Worm (Caenorhabditis elegans): ENCODE results near the gene mob-4.

Gene mob-4

DNA sequence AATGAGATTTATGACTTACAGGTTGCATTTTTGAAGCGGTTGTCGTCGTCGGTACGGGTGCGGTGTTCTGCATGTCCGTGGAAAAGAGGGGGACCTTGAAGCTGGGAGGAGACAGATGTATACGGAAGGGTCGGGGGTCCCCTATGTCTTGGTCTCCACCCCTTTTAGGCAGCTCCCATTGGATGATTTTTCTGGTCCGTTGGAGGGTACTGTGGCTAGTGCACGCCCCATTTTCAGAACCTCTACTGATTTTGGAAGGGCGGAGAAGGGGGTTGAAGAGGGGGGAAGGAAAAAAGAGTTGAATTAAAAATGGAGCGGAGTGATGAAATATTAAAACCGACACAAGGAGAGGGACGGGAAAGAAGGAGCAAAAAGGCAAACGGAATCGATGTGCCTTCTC is 8.7 kb upstream of the mob-4 start, which contains the start of gene unc-86 (continued):
- TF ChIP-seq snpc-1.1 (tag; optimal IDR thresholded peaks at IDR 0.05; ENCODE audit: insufficient read depth) = no peak

DNA sequence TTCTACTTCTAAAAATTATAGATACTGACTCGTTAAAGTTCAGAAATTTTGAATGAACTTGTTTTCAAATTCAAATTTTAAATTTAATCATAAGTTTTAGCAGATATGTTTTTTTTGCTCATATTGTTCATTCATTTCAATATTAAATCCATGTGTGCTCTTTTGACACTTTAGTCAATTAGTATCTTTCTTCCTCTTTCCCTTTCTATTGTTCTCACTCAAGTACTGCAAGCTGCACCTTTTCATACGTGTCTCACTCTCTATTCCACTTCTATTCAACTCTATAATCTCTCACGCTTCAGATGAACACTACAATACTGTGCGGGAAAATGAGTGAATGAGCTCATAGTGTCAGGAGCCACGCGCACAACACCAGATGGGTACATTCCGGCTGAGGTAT is 7.0 kb upstream of the mob-4 start, which contains the start of gene C30A5.16:
Gene C30A5.16, plus strand, starts transcription at position 301 of the 400 bp plus-strand sequence.
- no peak for TF ChIP-seq hmg-1.2 (GFP tag; IDR thresholded peaks at IDR 0.05)
- no peak for TF ChIP-seq Y53G8AR.9 (GFP tag; conservative IDR thresholded peaks at IDR 0.05)
- no peak for TF ChIP-seq F39B2.1 (GFP tag; IDR thresholded peaks at IDR 0.05)
- TF ChIP-seq rpc-1 (optimal IDR thresholded peaks at IDR 0.05) = no peak
- no peak for TF ChIP-seq rpc-1 (tag; optimal IDR thresholded peaks at IDR 0.05)
- no peak for TF ChIP-seq egrh-3 (GFP tag; IDR thresholded peaks at IDR 0.05)
- TF ChIP-seq mes-4 (tag; optimal IDR thresholded peaks at IDR 0.05) = no peak
- TF ChIP-seq zfh-2 (GFP tag; conservative IDR thresholded peaks at IDR 0.05) = no peak

DNA sequence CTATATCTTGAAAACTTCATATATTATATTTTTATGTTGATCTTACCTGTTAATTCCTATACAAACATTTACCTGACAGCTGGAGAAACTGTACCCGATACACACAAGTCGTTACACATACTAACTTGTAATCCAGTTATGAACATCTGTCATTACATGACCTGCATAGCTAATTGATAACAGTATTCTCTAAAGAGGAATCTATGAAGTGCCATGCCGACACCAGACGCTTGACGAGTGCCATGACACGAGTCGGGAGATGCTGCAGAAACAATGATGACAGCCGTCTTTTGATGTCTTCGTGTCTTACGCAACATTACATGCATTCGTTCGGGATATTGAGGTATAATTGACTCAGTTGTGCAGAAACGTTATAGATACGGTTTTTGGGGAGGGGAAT is 4.8 kb upstream of the mob-4 start:
- TF ChIP-seq ZK185.1 (tag; optimal IDR thresholded peaks at IDR 0.05; ENCODE audit: poor library complexity, severe bottlenecking) (no peak), rpc-1 (optimal IDR thresholded peaks at IDR 0.05) (no peak), rpc-1 (tag; optimal IDR thresholded peaks at IDR 0.05) (no peak), bed-1 (GFP tag; IDR thresholded peaks at IDR 0.05) (no peak), ekl-4 (GFP tag; IDR thresholded peaks at IDR 0.05) (no peak), snpc-3.4 (tag; optimal IDR thresholded peaks at IDR 0.05) (no peak), F52B5.7 (tag; optimal IDR thresholded peaks at IDR 0.05) (no peak), him-1 (tag; optimal IDR thresholded peaks at IDR 0.05) (no peak)

DNA sequence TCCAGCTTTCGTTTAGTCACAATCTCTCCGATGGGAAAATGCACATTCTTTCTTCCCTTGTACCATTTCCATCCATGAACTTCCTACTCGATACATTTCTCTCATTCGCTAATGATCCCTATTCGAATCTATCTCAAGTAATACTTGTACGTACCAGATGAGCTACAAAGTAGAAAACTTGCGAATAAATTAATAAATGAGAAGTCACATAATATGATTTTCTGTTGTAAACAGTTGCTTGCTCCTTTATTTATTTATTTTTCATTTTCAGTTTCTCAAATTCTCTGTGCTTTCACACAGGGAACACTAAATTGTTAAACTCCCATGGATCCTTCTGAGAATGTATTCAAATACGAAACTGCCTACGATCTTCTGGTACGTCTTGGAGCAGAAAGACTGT is 1.3 kb downstream of the mob-4 start, which contains the start of gene rfs-1:
Gene rfs-1, plus strand, starts transcription at position 301 of the 400 bp plus-strand sequence.
- TF ChIP-seq hsf-1 (GFP tag; IDR thresholded peaks at IDR 0.05) (no peak), cebp-1 (GFP tag; IDR thresholded peaks at IDR 0.05) (no peak), cebp-1 (tag; optimal IDR thresholded peaks at IDR 0.05) (no peak), B0336.3 (GFP tag; IDR thresholded peaks at IDR 0.05) (peak; percentile 55; the same call in 1 of the 2 replicates), sea-2 (GFP tag; IDR thresholded peaks at IDR 0.05) (no peak), madf-3 (GFP tag; IDR thresholded peaks at IDR 0.05) (0 out of 2 replicates have a peak, but pooled peaks have one; percentile 40)

DNA sequence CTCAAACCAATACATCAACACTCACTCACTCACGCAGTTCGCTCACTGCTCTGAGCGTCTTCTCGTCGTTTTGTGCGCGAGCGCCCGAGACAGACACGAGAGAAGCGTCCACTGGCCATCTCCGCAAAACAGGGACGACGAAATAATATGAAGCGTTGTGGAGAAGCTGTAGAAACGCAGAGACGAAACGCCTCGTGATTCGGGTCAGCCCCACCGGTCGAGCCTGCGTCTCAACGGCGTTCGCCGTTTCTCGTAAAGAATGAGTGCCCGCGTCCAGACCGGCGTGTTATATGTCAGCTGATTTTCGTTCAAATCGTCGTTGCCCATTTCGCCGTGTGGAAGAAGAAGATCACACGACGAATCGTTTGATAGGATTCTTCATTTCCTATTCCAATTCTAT is 2.6 kb downstream of the mob-4 start, which contains the start of gene fbxl-1:
Gene fbxl-1, plus strand, starts transcription at position 320 of the 400 bp plus-strand sequence.
- TF ChIP-seq nfya-1 (tag; optimal IDR thresholded peaks at IDR 0.05; ENCODE audit: borderline replicate concordance, insufficient read depth) (no peak), bed-2 (GFP tag; IDR thresholded peaks at IDR 0.05) (no peak), sptf-2 (GFP tag; optimal IDR thresholded peaks at IDR 0.05) (no peak), egl-44 (GFP tag; IDR thresholded peaks at IDR 0.05) (peak; percentile 58; the same call in 1 of the 2 replicates), xnd-1 (tag; optimal IDR thresholded peaks at IDR 0.05) (no peak), F55B11.4 (tag; optimal IDR thresholded peaks at IDR 0.05; ENCODE audit: borderline replicate concordance, insufficient read depth) (no peak), ceh-100 (GFP tag; IDR thresholded peaks at IDR 0.05) (peak; percentile 42), F10E7.11 (tag; optimal IDR thresholded peaks at IDR 0.05) (no peak), bed-1 (GFP tag; IDR thresholded peaks at IDR 0.05) (no peak), nfyb-1 (GFP tag; IDR thresholded peaks at IDR 0.05) (peak; percentile 79; the same call in 1 of the 2 replicates), ceh-91 (GFP tag; IDR thresholded peaks at IDR 0.05) (0 out of 2 replicates have a peak, but pooled peaks have one; percentile 30), snpc-3.4 (tag; optimal IDR thresholded peaks at IDR 0.05) (no peak), F57C9.4 (tag; optimal IDR thresholded peaks at IDR 0.05) (no peak), C17E4.6 (GFP tag; IDR thresholded peaks at IDR 0.05) (no peak), hlh-26 (GFP tag; conservative IDR thresholded peaks at IDR 0.05) (no peak), ztf-18 (tag; optimal IDR thresholded peaks at IDR 0.05) (peak; percentile 45), F52B5.7 (tag; optimal IDR thresholded peaks at IDR 0.05) (no peak), ama-1 (optimal IDR thresholded peaks at IDR 0.05) (no peak), ama-1 (GFP tag; optimal IDR thresholded peaks at IDR 0.05) (no peak), ZK185.1 (tag; optimal IDR thresholded peaks at IDR 0.05; ENCODE audit: poor library complexity, severe bottlenecking) (peak; percentile 41), F22D6.2 (tag; optimal IDR thresholded peaks at IDR 0.05) (peak; percentile 29), lir-1 (GFP tag; conservative IDR thresholded peaks at IDR 0.05) (peak; percentile 82), T07F8.4 (tag; optimal IDR thresholded peaks at IDR 0.05) (no peak), hmg-20 (GFP tag; IDR thresholded peaks at IDR 0.05) (0 out of 2 replicates have a peak, but pooled peaks have one; percentile 32), ztf-6 (GFP tag; IDR thresholded peaks at IDR 0.05) (no peak)
